Worm (Caenorhabditis elegans) whole organism, late embryonic: ENCODE data around the gene F41F3.1.

Experiments
- dmd-4 ChIP-seq: sonication (generic microtip); optimal IDR thresholded peaks from 2 replicates; lab custom pipeline; 2016; ENCODE audit warnings: borderline replicate concordance, missing genetic modification characterization, missing compliant biosample characterization
- ttx-3 ChIP-seq: sonication (generic microtip); optimal IDR thresholded peaks from 2 replicates; lab custom pipeline; 2016; ENCODE audit warnings: missing genetic modification reagents, missing genetic modification characterization, missing compliant biosample characterization

DNA sequence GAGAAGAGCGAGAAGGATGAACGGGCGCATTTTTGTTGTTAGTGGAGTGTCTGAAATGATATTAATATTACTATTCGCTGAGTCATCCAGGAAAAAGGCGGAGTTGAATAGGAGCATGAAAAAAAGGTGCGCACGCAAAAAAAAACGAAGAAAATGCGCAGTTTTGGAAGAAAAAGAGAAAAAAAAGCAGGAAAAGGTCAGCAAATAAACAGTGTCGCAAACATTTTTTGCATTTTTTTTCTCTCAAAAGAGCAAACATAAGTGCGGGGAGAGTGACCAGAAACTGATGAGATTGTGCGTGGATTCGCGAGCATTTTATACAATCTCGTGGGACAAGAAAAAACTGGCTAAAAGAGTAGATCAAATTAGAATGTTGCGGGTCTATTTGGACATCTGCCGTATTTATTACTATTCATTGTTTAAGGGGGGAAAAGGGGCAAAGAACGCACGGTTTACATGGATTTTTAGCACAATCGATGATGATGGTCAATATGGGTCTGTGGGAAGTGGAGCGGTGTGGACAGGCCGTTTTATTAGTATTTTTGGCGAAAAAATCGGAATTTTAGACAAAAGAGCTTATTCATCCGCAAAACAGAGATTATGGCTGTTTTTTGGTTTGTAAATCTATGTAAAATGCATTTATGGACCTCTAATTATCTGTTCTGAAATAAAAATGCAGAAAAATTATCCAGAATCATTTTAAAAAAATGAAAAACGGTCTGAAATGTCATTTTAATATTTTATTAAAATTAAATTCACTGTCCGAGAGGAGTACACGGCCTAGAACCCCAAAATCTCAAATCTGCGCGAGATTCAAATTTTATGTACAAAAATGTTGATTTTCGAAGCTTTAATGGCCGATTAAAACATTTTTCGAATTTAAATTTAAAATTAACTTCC is 38.3 kb downstream of the F41F3.1 start, which contains the start of gene cpg-8:
- TF ChIP-seq ttx-3 (tag; lab: Kevin White, UChicago) (no peak), dmd-4 (tag; lab: Kevin White, UChicago) (no peak)
